Worm (Caenorhabditis elegans): ENCODE data around the gene ztf-1.
A peak's percentile ranks its signal among the peaks of the same experiment; 100 is the strongest.

Gene ztf-1

DNA sequence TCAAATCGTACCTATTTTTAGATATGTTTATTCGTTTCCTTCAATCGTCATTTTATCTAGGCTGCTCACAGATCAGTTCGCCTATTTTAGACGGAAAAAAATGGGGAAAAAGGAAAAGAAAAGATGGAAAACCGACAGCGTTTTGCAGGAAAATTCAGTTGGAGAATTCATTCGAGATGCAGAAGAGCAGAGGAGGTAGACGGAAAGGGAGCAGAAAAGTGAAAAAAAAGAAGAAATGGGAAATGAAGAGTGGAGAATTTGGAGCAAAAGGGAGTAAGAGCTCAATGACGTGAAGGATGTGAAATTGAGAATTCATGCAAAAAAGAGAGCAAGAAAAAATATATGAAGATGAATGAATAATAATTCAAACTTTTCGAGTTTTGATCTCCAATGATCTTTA lies 7.7 kb downstream of the ztf-1 start:
- TF ChIP-seq zip-4 (GFP tag; optimal IDR thresholded peaks at IDR 0.05): no peak
- TF ChIP-seq egl-13 (tag; optimal IDR thresholded peaks at IDR 0.05): peak; percentile 41
- no peak for TF ChIP-seq nhr-11 (tag; optimal IDR thresholded peaks at IDR 0.05)
- no peak for TF ChIP-seq nhr-28 (tag; optimal IDR thresholded peaks at IDR 0.05)
- TF ChIP-seq unc-86 (tag; optimal IDR thresholded peaks at IDR 0.05): peak; percentile 31
- no peak for TF ChIP-seq ces-1 (GFP tag; optimal IDR thresholded peaks at IDR 0.05)
- no peak for TF ChIP-seq lin-35 (GFP tag; optimal IDR thresholded peaks at IDR 0.05)
- no peak for TF ChIP-seq snu-23 (GFP tag; optimal IDR thresholded peaks at IDR 0.05)
- peak; percentile 52 for TF ChIP-seq fkh-10 (GFP tag; optimal IDR thresholded peaks at IDR 0.05)
- no peak for TF ChIP-seq aha-1 (tag; optimal IDR thresholded peaks at IDR 0.05)
- no peak for TF ChIP-seq C34B4.2 (tag; optimal IDR thresholded peaks at IDR 0.05)
- no peak for TF ChIP-seq hlh-17 (GFP tag; optimal IDR thresholded peaks at IDR 0.05; ENCODE audit: borderline replicate concordance)
- TF ChIP-seq lin-14 (GFP tag; optimal IDR thresholded peaks at IDR 0.05): peak; percentile 70
- no peak for TF ChIP-seq pax-3 (tag; optimal IDR thresholded peaks at IDR 0.05)
- peak in 1 of 3 experiments; percentile 8 for TF ChIP-seq ceh-82 (tag; optimal IDR thresholded peaks at IDR 0.05)
- TF ChIP-seq nhr-71 (tag; optimal IDR thresholded peaks at IDR 0.05): peak; percentile 42

ce11 chrIII:8782744-8783143 lies 9.4 kb downstream of the ztf-1 start:
- TF ChIP-seq unc-130 (tag; optimal IDR thresholded peaks at IDR 0.05): peak; percentile 50
- TF ChIP-seq nhr-12 (tag; optimal IDR thresholded peaks at IDR 0.05): no peak
- TF ChIP-seq ceh-63 (GFP tag; optimal IDR thresholded peaks at IDR 0.05): no peak
- no peak for TF ChIP-seq swsn-7 (tag; optimal IDR thresholded peaks at IDR 0.05)
- TF ChIP-seq irx-1 (tag; optimal IDR thresholded peaks at IDR 0.05): no peak
- TF ChIP-seq lin-14 (GFP tag; optimal IDR thresholded peaks at IDR 0.05): peak; percentile 45
- no peak for TF ChIP-seq jun-1 (tag; optimal IDR thresholded peaks at IDR 0.05)
- no peak for TF ChIP-seq sup-37 (GFP tag; optimal IDR thresholded peaks at IDR 0.05)
- TF ChIP-seq hlh-17 (GFP tag; optimal IDR thresholded peaks at IDR 0.05; ENCODE audit: borderline replicate concordance): no peak
- no peak for TF ChIP-seq pax-3 (tag; optimal IDR thresholded peaks at IDR 0.05)
- TF ChIP-seq lin-35 (GFP tag; optimal IDR thresholded peaks at IDR 0.05): peak in 1 of 2 experiments; percentile 65
- TF ChIP-seq ceh-88 (GFP tag; IDR thresholded peaks at IDR 0.05): no peak
- no peak for TF ChIP-seq egl-27 (tag; optimal IDR thresholded peaks at IDR 0.05)
- TF ChIP-seq ceh-82 (tag; optimal IDR thresholded peaks at IDR 0.05): no peak
- TF ChIP-seq ceh-8 (GFP tag; optimal IDR thresholded peaks at IDR 0.05): no peak
- TF ChIP-seq nhr-19 (GFP tag; conservative IDR thresholded peaks at IDR 0.05): no peak; the same call in 1 of the 2 replicates
- TF ChIP-seq alr-1 (tag; optimal IDR thresholded peaks at IDR 0.05; ENCODE audit: borderline replicate concordance): no peak
- TF ChIP-seq snpc-4 (tag; optimal IDR thresholded peaks at IDR 0.05): no peak
- peak; percentile 2 for TF ChIP-seq nhr-90 (tag; optimal IDR thresholded peaks at IDR 0.05; ENCODE audit: poor library complexity)
- no peak for TF ChIP-seq rnt-1 (tag; optimal IDR thresholded peaks at IDR 0.05)
- TF ChIP-seq aha-1 (tag; optimal IDR thresholded peaks at IDR 0.05): no peak
- peak; percentile 30 for TF ChIP-seq snu-23 (GFP tag; optimal IDR thresholded peaks at IDR 0.05)
- peak; percentile 10 for TF ChIP-seq blmp-1 (tag; optimal IDR thresholded peaks at IDR 0.05)
- TF ChIP-seq skn-1 (tag; optimal IDR thresholded peaks at IDR 0.05): no peak
- no peak for TF ChIP-seq efl-3 (GFP tag; optimal IDR thresholded peaks at IDR 0.05)
- TF ChIP-seq ces-1 (GFP tag; optimal IDR thresholded peaks at IDR 0.05): no peak
- no peak for TF ChIP-seq zip-4 (GFP tag; optimal IDR thresholded peaks at IDR 0.05)
- TF ChIP-seq mdl-1 (tag; optimal IDR thresholded peaks at IDR 0.05): peak in 1 of 2 experiments; percentile 14
- no peak for TF ChIP-seq unc-86 (tag; optimal IDR thresholded peaks at IDR 0.05)
- no peak for TF ChIP-seq tbx-2 (tag; optimal IDR thresholded peaks at IDR 0.05)
- TF ChIP-seq lin-15B (tag; optimal IDR thresholded peaks at IDR 0.05): no peak
- no peak for TF ChIP-seq nhr-77 (tag; optimal IDR thresholded peaks at IDR 0.05)
- TF ChIP-seq sptf-1 (tag; optimal IDR thresholded peaks at IDR 0.05): no peak
- no peak for TF ChIP-seq unc-30 (tag; optimal IDR thresholded peaks at IDR 0.05)
- no peak for TF ChIP-seq nhr-47 (tag; optimal IDR thresholded peaks at IDR 0.05)
- TF ChIP-seq mef-2 (tag; optimal IDR thresholded peaks at IDR 0.05): no peak
- TF ChIP-seq elt-3 (tag; optimal IDR thresholded peaks at IDR 0.05): peak in 1 of 6 experiments; percentile 77
- no peak for TF ChIP-seq ama-1 (optimal IDR thresholded peaks at IDR 0.05)
- TF ChIP-seq nhr-85 (tag): peak; percentile 56
- no peak for TF ChIP-seq nhr-28 (tag; optimal IDR thresholded peaks at IDR 0.05)
- TF ChIP-seq fkh-8 (tag; optimal IDR thresholded peaks at IDR 0.05): no peak
- no peak for TF ChIP-seq ceh-90 (tag; optimal IDR thresholded peaks at IDR 0.05)
- TF ChIP-seq efl-1 (optimal IDR thresholded peaks at IDR 0.05): no peak
- TF ChIP-seq efl-1 (GFP tag; optimal IDR thresholded peaks at IDR 0.05 in 1 of 2): peak in 1 of 2 experiments; percentile 19
- TF ChIP-seq elt-2 (tag; optimal IDR thresholded peaks at IDR 0.05): peak; percentile 29
